Worm (Caenorhabditis elegans) whole organism, L3 larva: ENCODE data around the gene rnf-121.

ENCODE experiments used
- aly-2 ChIP-seq: fragments of 150-350 bp; optimal IDR thresholded peaks from 2 replicates; lab custom pipeline; 2014; ENCODE audit warnings: missing biosample characterization, missing genetic modification characterization
- ceh-28 ChIP-seq: fragments of 150-350 bp; optimal IDR thresholded peaks from 2 replicates; lab custom pipeline; 2014; ENCODE audit warnings: missing biosample characterization, missing genetic modification reagents, missing genetic modification characterization
- ceh-82 ChIP-seq: fragments of 150-350 bp; optimal IDR thresholded peaks from 2 replicates; lab custom pipeline; 2014; ENCODE audit warnings: missing biosample characterization, missing genetic modification characterization
- daf-12 ChIP-seq: fragments of 150-350 bp; optimal IDR thresholded peaks from 2 replicates; lab custom pipeline; 2014; ENCODE audit warnings: missing biosample characterization, missing genetic modification reagents, missing genetic modification characterization
- fos-1 ChIP-seq: fragments of 150-350 bp; optimal IDR thresholded peaks from 2 replicates; lab custom pipeline; 2014; ENCODE audit warnings: missing biosample characterization, missing genetic modification characterization
- lin-39 ChIP-seq: fragments of 150-350 bp; optimal IDR thresholded peaks from 2 replicates; lab custom pipeline; 2018; ENCODE audit warnings: missing biosample characterization, missing genetic modification reagents, missing genetic modification characterization
- nhr-237 ChIP-seq: fragments of 150-350 bp; optimal IDR thresholded peaks from 2 replicates; lab custom pipeline; 2014; ENCODE audit warnings: missing biosample characterization, missing genetic modification characterization
- nhr-25 ChIP-seq: sonication (generic microtip); optimal IDR thresholded peaks from 2 replicates; lab custom pipeline; 2017; ENCODE audit warnings: missing biosample characterization, missing genetic modification characterization
- nhr-28 ChIP-seq: fragments of 150-350 bp; optimal IDR thresholded peaks from 2 replicates; lab custom pipeline; 2014; ENCODE audit warnings: missing biosample characterization, missing genetic modification characterization
- nhr-77 ChIP-seq: fragments of 150-350 bp; optimal IDR thresholded peaks from 2 replicates; lab custom pipeline; 2014; ENCODE audit warnings: missing biosample characterization, missing genetic modification characterization
- pqm-1 ChIP-seq: fragments of 150-350 bp; optimal IDR thresholded peaks from 2 replicates; lab custom pipeline; 2017; ENCODE audit warnings: missing biosample characterization, missing genetic modification characterization, inconsistent platforms
- snpc-4 ChIP-seq: fragments of 150-350 bp; optimal IDR thresholded peaks from 2 replicates; lab custom pipeline; 2014; ENCODE audit warnings: missing biosample characterization, missing genetic modification characterization
- ztf-11 ChIP-seq: fragments of 150-350 bp; optimal IDR thresholded peaks from 2 replicates; lab custom pipeline; 2014; ENCODE audit warnings: missing biosample characterization, missing genetic modification characterization

- no peak for TF ChIP-seq nhr-237 (tag; lab: Kevin White, UChicago)
- TF ChIP-seq fos-1 (tag; lab: Kevin White, UChicago): no peak
- TF ChIP-seq ceh-28 (tag; lab: Kevin White, UChicago): no peak
- TF ChIP-seq daf-12 (tag; lab: Kevin White, UChicago): no peak
- no peak for TF ChIP-seq nhr-77 (tag; lab: Kevin White, UChicago)
- TF ChIP-seq ceh-82 (tag; lab: Kevin White, UChicago): no peak
- TF ChIP-seq nhr-28: no peak
- TF ChIP-seq lin-39 (tag; lab: Kevin White, UChicago): no peak
- TF ChIP-seq snpc-4 (tag; lab: Kevin White, UChicago): no peak
- TF ChIP-seq aly-2 (tag; lab: Kevin White, UChicago): no peak
- no peak for TF ChIP-seq nhr-25 (tag; lab: Kevin White, UChicago)
- TF ChIP-seq pqm-1 (tag; lab: Kevin White, UChicago): no peak
- no peak for TF ChIP-seq ztf-11
These were observed 38.4 kb upstream of the rnf-121 start, which contains the start of gene phlp-2 for ce11 chrIII:4209188-4209587.
